Worm (Caenorhabditis elegans) whole organism, L2 larva: ENCODE measurements around the gene kcc-3.

Experiments
- C34F6.9 ChIP-seq: fragments of 150-350 bp; optimal IDR thresholded peaks from 2 replicates; lab custom pipeline; 2014; ENCODE audit warnings: missing biosample characterization, missing genetic modification characterization
- F13H6.1 ChIP-seq: sonication (generic microtip); optimal IDR thresholded peaks from 2 replicates; lab custom pipeline; 2016; ENCODE audit warnings: missing genetic modification characterization, missing compliant biosample characterization
- Y55F3AM.14 ChIP-seq: fragments of 200-800 bp; sonication (Bioruptor generic); optimal IDR thresholded peaks from 2 replicates; lab custom pipeline; 2018; ENCODE audit warnings: mild to moderate bottlenecking, missing genetic modification characterization, missing compliant biosample characterization
- alr-1 ChIP-seq: fragments of 150-350 bp; optimal IDR thresholded peaks from 2 replicates; lab custom pipeline; 2014; ENCODE audit warnings: missing biosample characterization, missing genetic modification characterization
- ama-1 ChIP-seq: fragments of 150-350 bp; optimal IDR thresholded peaks from 2 replicates; lab custom pipeline; 2018; ENCODE audit warnings: inconsistent platforms
- blmp-1 ChIP-seq: sonication (generic microtip); optimal IDR thresholded peaks from 2 replicates; lab custom pipeline; 2017; ENCODE audit warnings: missing genetic modification characterization, mild to moderate bottlenecking, missing compliant biosample characterization, antibody characterized with exemption, moderate library complexity; ENCODE audit not compliant: insufficient read depth
- dmd-4 ChIP-seq: sonication (generic microtip); optimal IDR thresholded peaks from 2 replicates; lab custom pipeline; 2017; ENCODE audit warnings: missing biosample characterization, missing genetic modification characterization
- egl-27 ChIP-seq: sonication (generic microtip); optimal IDR thresholded peaks from 3 replicates; lab custom pipeline; 2017; ENCODE audit warnings: missing biosample characterization, missing genetic modification reagents, missing genetic modification characterization
- elt-1 ChIP-seq: fragments of 150-350 bp; optimal IDR thresholded peaks from 2 replicates; lab custom pipeline; 2014; ENCODE audit warnings: missing biosample characterization, missing genetic modification characterization
- elt-3 ChIP-seq: sonication (generic microtip); optimal IDR thresholded peaks from 2 replicates; lab custom pipeline; 2017; ENCODE audit warnings: missing biosample characterization, missing genetic modification characterization
- fos-1 ChIP-seq: fragments of 150-350 bp; optimal IDR thresholded peaks from 2 replicates; lab custom pipeline; 2014; ENCODE audit warnings: missing biosample characterization, missing genetic modification characterization
- gmeb-1 ChIP-seq: fragments of 150-350 bp; optimal IDR thresholded peaks from 2 replicates; lab custom pipeline; 2014; ENCODE audit warnings: missing biosample characterization, missing genetic modification characterization
- lin-11 ChIP-seq: fragments of 150-350 bp; sonication (generic microtip); optimal IDR thresholded peaks from 2 replicates; lab custom pipeline; 2014; ENCODE audit warnings: missing biosample characterization, missing genetic modification characterization, inconsistent platforms, mixed read lengths
- lsy-2 ChIP-seq, 2 experiments: fragments of 150-350 bp in 1 of 2; sonication (generic microtip) in 1 of 2; optimal IDR thresholded peaks; 2 replicates each; lab custom pipeline; 2014 to 2017; ENCODE audit warnings: missing biosample characterization in 2 of 2, missing genetic modification characterization in 2 of 2
- mab-5 ChIP-seq: fragments of 150-350 bp; optimal IDR thresholded peaks from 2 replicates; lab custom pipeline; 2014; ENCODE audit warnings: missing biosample characterization, missing genetic modification characterization
- mdl-1 ChIP-seq, 2 experiments: fragments of 150-350 bp in 1 of 2; sonication (generic microtip) in 1 of 2; optimal IDR thresholded peaks; 2 replicates each; lab custom pipeline; 2017; ENCODE audit warnings: missing biosample characterization in 2 of 2, missing genetic modification characterization in 2 of 2
- nhr-10 ChIP-seq: sonication (generic microtip); optimal IDR thresholded peaks from 2 replicates; lab custom pipeline; 2017; ENCODE audit warnings: missing biosample characterization, missing genetic modification characterization
- nhr-12 ChIP-seq: fragments of 150-350 bp; optimal IDR thresholded peaks from 2 replicates; lab custom pipeline; 2014; ENCODE audit warnings: missing biosample characterization, missing genetic modification characterization
- nhr-129 ChIP-seq: fragments of 150-350 bp; optimal IDR thresholded peaks from 2 replicates; lab custom pipeline; 2014; ENCODE audit warnings: missing biosample characterization, missing genetic modification characterization
- nhr-237 ChIP-seq: fragments of 150-350 bp; optimal IDR thresholded peaks from 2 replicates; lab custom pipeline; 2014; ENCODE audit warnings: missing biosample characterization, missing genetic modification characterization
- nhr-25 ChIP-seq: fragments of 150-350 bp; sonication (generic microtip); optimal IDR thresholded peaks from 3 replicates; lab custom pipeline; 2014; ENCODE audit warnings: missing biosample characterization, missing genetic modification characterization
- nhr-6 ChIP-seq: fragments of 150-350 bp; optimal IDR thresholded peaks from 2 replicates; lab custom pipeline; 2014; ENCODE audit warnings: missing biosample characterization, missing genetic modification characterization
- peb-1 ChIP-seq: fragments of 150-350 bp; optimal IDR thresholded peaks from 2 replicates; lab custom pipeline; 2014; ENCODE audit warnings: missing biosample characterization, missing genetic modification characterization
- sem-4 ChIP-seq: fragments of 150-350 bp; optimal IDR thresholded peaks from 2 replicates; lab custom pipeline; 2014; ENCODE audit warnings: missing biosample characterization, missing genetic modification reagents, missing genetic modification characterization
- skn-1 ChIP-seq: sonication (generic microtip); optimal IDR thresholded peaks from 2 replicates; lab custom pipeline; 2017; ENCODE audit warnings: missing biosample characterization, missing genetic modification characterization
- unc-55 ChIP-seq: fragments of 150-350 bp; sonication (generic microtip); optimal IDR thresholded peaks from 3 replicates; lab custom pipeline; 2014; ENCODE audit warnings: missing biosample characterization, missing genetic modification reagents, missing genetic modification characterization
- unc-62 ChIP-seq: fragments of 150-350 bp; optimal IDR thresholded peaks from 2 replicates; lab custom pipeline; 2014; ENCODE audit warnings: missing biosample characterization, missing genetic modification reagents, missing genetic modification characterization
- zag-1 ChIP-seq: fragments of 150-350 bp; optimal IDR thresholded peaks from 2 replicates; lab custom pipeline; 2014; ENCODE audit warnings: missing biosample characterization, missing genetic modification characterization
- ztf-1 ChIP-seq: fragments of 200-800 bp; sonication (Bioruptor generic); conservative IDR thresholded peaks from 2 replicates; pipeline ENCODE4 v1.3.6; 2022; ENCODE audit warnings: missing genetic modification characterization, missing compliant biosample characterization
- ztf-11 ChIP-seq: sonication (generic microtip); optimal IDR thresholded peaks from 2 replicates; lab custom pipeline; 2017; ENCODE audit warnings: missing biosample characterization, missing genetic modification characterization

Gene kcc-3

ce11 chrII:7390335-7390734 lies 43.7 kb downstream of the kcc-3 start:
- TF ChIP-seq egl-27 (tag; lab: Kevin White, UChicago) (no peak), blmp-1 (tag; lab: Kevin White, UChicago) (no peak), zag-1 (tag; lab: Kevin White, UChicago) (no peak), dmd-4 (tag; lab: Kevin White, UChicago) (no peak), Y55F3AM.14 (GFP tag; lab: Kevin White, UChicago) (no peak), nhr-6 (no peak), gmeb-1 (no peak), C34F6.9 (tag; lab: Kevin White, UChicago) (no peak)

ce11 chrII:7385442-7385841 lies 48.6 kb downstream of the kcc-3 start, which contains the start of gene sre-3:
TSS of gene sre-3 (plus strand) at chrII:7385742.
- TF ChIP-seq dmd-4 (tag; lab: Kevin White, UChicago): no peak
- no peak for TF ChIP-seq unc-55 (GFP tag; lab: Kevin White, UChicago)
- TF ChIP-seq mab-5 (tag; lab: Kevin White, UChicago): no peak
- TF ChIP-seq C34F6.9 (tag; lab: Kevin White, UChicago): no peak
- TF ChIP-seq nhr-237: no peak
- TF ChIP-seq nhr-25 (tag; lab: Kevin White, UChicago): no peak
- TF ChIP-seq peb-1: no peak

- TF ChIP-seq sem-4 (tag; lab: Kevin White, UChicago) (no peak), fos-1 (tag; lab: Kevin White, UChicago) (peak; percentile 51)
Observed at ce11 chrII:7381947-7382346, 52.1 kb downstream of the kcc-3 start.

- TF ChIP-seq ztf-11: no peak
- TF ChIP-seq ama-1 (lab: Kevin White, UChicago): no peak
- TF ChIP-seq elt-1: no peak
- TF ChIP-seq alr-1 (tag; lab: Kevin White, UChicago): no peak
- TF ChIP-seq F13H6.1 (tag; lab: Kevin White, UChicago): no peak
- no peak for TF ChIP-seq gmeb-1
Observed at ce11 chrII:7381142-7381611, 52.9 kb downstream of the kcc-3 start, which contains the start of gene C07D10.5. TSS of gene C07D10.5 (plus strand) at chrII:7381561.

ce11 chrII:7379021-7379420 lies 55.1 kb downstream of the kcc-3 start, which contains the start of gene C07D10.6:
TSS of gene C07D10.6 (plus strand) at chrII:7379321.
- TF ChIP-seq nhr-10: no peak
- no peak for TF ChIP-seq skn-1 (tag; lab: Kevin White, UChicago)
- no peak for TF ChIP-seq unc-62 (GFP tag; lab: Kevin White, UChicago)
- TF ChIP-seq mdl-1 (tag; optimal IDR thresholded peaks at IDR 0.05; lab: Kevin White, UChicago): no peak
- no peak for TF ChIP-seq elt-3 (tag; lab: Kevin White, UChicago)
- no peak for TF ChIP-seq peb-1
- no peak for TF ChIP-seq sem-4 (tag; lab: Kevin White, UChicago)
- TF ChIP-seq lin-11: no peak
- no peak for TF ChIP-seq nhr-129 (tag; lab: Kevin White, UChicago)
- no peak for TF ChIP-seq lsy-2 (tag; optimal IDR thresholded peaks at IDR 0.05; lab: Kevin White, UChicago)
- TF ChIP-seq mab-5 (tag; lab: Kevin White, UChicago): no peak
- TF ChIP-seq nhr-12: no peak
- no peak for TF ChIP-seq ztf-1 (GFP tag; lab: Robert Waterston, UW)
- no peak for TF ChIP-seq F13H6.1 (tag; lab: Kevin White, UChicago)
- TF ChIP-seq elt-1: no peak
- TF ChIP-seq alr-1 (tag; lab: Kevin White, UChicago): no peak
